Worm (Caenorhabditis elegans) whole organism, L4 larva: ENCODE data around the gene str-158.

Experiments used
- F10B5.3 ChIP-seq: sonication (generic microtip); optimal IDR thresholded peaks from 2 replicates; lab custom pipeline; 2016; ENCODE audit warnings: mild to moderate bottlenecking, missing genetic modification characterization, missing compliant biosample characterization
- F26F4.8 ChIP-seq: fragments of 200-800 bp; sonication (Bioruptor generic); conservative IDR thresholded peaks from 2 replicates; pipeline ENCODE4 v1.3.6; 2022; ENCODE audit warnings: missing genetic modification characterization, missing compliant biosample characterization
- Y48G9A.11 ChIP-seq: fragments of 200-800 bp; sonication (Bioruptor generic); IDR thresholded peaks from 2 replicates; pipeline ENCODE4 v1.3.6; 2022; ENCODE audit warnings: missing genetic modification reagents, missing genetic modification characterization, missing compliant biosample characterization
- ZK546.5 ChIP-seq, 2 experiments: sonication (generic microtip); optimal IDR thresholded peaks; 2 replicates each; lab custom pipeline; 2017; ENCODE audit warnings: missing biosample characterization in 2 of 2, missing genetic modification characterization in 2 of 2
- aly-2 ChIP-seq: sonication (generic microtip); optimal IDR thresholded peaks from 2 replicates; lab custom pipeline; 2018; ENCODE audit warnings: missing biosample characterization, missing genetic modification characterization
- arid-1 ChIP-seq: fragments of 200-800 bp; sonication (Bioruptor generic); conservative IDR thresholded peaks from 2 replicates; pipeline ENCODE4 v1.3.6; 2022; ENCODE audit warnings: missing genetic modification reagents, missing genetic modification characterization, missing compliant biosample characterization
- ceh-28 ChIP-seq: fragments of 150-350 bp; optimal IDR thresholded peaks from 2 replicates; lab custom pipeline; 2014; ENCODE audit warnings: missing biosample characterization, missing genetic modification reagents, missing genetic modification characterization
- ceh-32 ChIP-seq: sonication (generic microtip); optimal IDR thresholded peaks from 2 replicates; lab custom pipeline; 2016; ENCODE audit warnings: mild to moderate bottlenecking, missing genetic modification characterization, missing compliant biosample characterization; ENCODE audit not compliant: poor library complexity
- ceh-62 ChIP-seq: sonication (generic microtip); optimal IDR thresholded peaks from 2 replicates; lab custom pipeline; 2017; ENCODE audit warnings: missing biosample characterization, missing genetic modification characterization
- ces-1 ChIP-seq: fragments of 150-350 bp; sonication (generic microtip); optimal IDR thresholded peaks from 4 replicates; lab custom pipeline; 2014; ENCODE audit warnings: missing biosample characterization, missing genetic modification reagents, missing genetic modification characterization
- daf-8 ChIP-seq: fragments of 200-800 bp; sonication (Bioruptor generic); IDR thresholded peaks from 2 replicates; pipeline ENCODE4 v1.3.6; 2022; ENCODE audit warnings: missing genetic modification characterization, missing compliant biosample characterization
- dmd-6 ChIP-seq: fragments of 200-800 bp; sonication (Bioruptor generic); IDR thresholded peaks from 2 replicates; pipeline ENCODE4 v1.3.6; 2022; ENCODE audit warnings: missing genetic modification reagents, missing genetic modification characterization, missing compliant biosample characterization
- dmd-8 ChIP-seq: fragments of 200-800 bp; sonication (Bioruptor generic); IDR thresholded peaks from 2 replicates; pipeline ENCODE4 v1.3.6; 2022; ENCODE audit warnings: missing genetic modification characterization, missing compliant biosample characterization
- dmd-9 ChIP-seq: fragments of 200-800 bp; sonication (Bioruptor generic); IDR thresholded peaks from 2 replicates; pipeline ENCODE4 v1.3.6; 2022; ENCODE audit warnings: missing genetic modification reagents, missing genetic modification characterization, missing compliant biosample characterization
- duxl-1 ChIP-seq: sonication (generic microtip); optimal IDR thresholded peaks from 2 replicates; lab custom pipeline; 2016; ENCODE audit warnings: mild to moderate bottlenecking, missing genetic modification characterization, moderate library complexity, missing compliant biosample characterization; ENCODE audit not compliant: poor library complexity
- egl-27 ChIP-seq: sonication (generic microtip); optimal IDR thresholded peaks from 3 replicates; lab custom pipeline; 2017; ENCODE audit warnings: missing biosample characterization, missing genetic modification reagents, missing genetic modification characterization
- hmg-1.1 ChIP-seq: fragments of 200-800 bp; sonication (Bioruptor generic); IDR thresholded peaks from 2 replicates; pipeline ENCODE4 v1.3.6; 2022; ENCODE audit warnings: missing genetic modification reagents, missing genetic modification characterization, missing compliant biosample characterization
- lim-7 ChIP-seq: fragments of 200-800 bp; sonication (Bioruptor generic); IDR thresholded peaks from 2 replicates; pipeline ENCODE4 v1.3.6; 2022; ENCODE audit warnings: missing genetic modification characterization, missing compliant biosample characterization
- lin-13 ChIP-seq: fragments of 150-350 bp; optimal IDR thresholded peaks from 2 replicates; lab custom pipeline; 2014; ENCODE audit warnings: missing biosample characterization, missing genetic modification reagents, missing genetic modification characterization
- lin-15B ChIP-seq: fragments of 150-350 bp; sonication (generic microtip); optimal IDR thresholded peaks from 3 replicates; lab custom pipeline; 2014; ENCODE audit warnings: missing biosample characterization, missing genetic modification characterization
- lir-3 ChIP-seq: sonication (generic microtip); optimal IDR thresholded peaks from 2 replicates; lab custom pipeline; 2016; ENCODE audit warnings: mild to moderate bottlenecking, missing genetic modification characterization, missing compliant biosample characterization
- madf-5 ChIP-seq, 2 experiments: fragments of 200-800 bp; sonication (Bioruptor generic); IDR thresholded peaks; 2 replicates each; pipeline ENCODE4 v1.3.6; 2022; ENCODE audit warnings: missing compliant biosample characterization in 2 of 2, missing genetic modification characterization in 2 of 2
- mxl-2 ChIP-seq: fragments of 200-800 bp; sonication (Bioruptor generic); conservative IDR thresholded peaks from 2 replicates; pipeline ENCODE4 v1.3.6; 2022; ENCODE audit warnings: missing genetic modification reagents, missing genetic modification characterization, missing compliant biosample characterization
- nhr-111 ChIP-seq: fragments of 200-800 bp; sonication (Bioruptor generic); optimal IDR thresholded peaks from 2 replicates; lab custom pipeline; 2018; ENCODE audit warnings: mild to moderate bottlenecking, missing genetic modification characterization, missing compliant biosample characterization
- nhr-237 ChIP-seq: sonication (generic microtip); optimal IDR thresholded peaks from 2 replicates; lab custom pipeline; 2017; ENCODE audit warnings: missing biosample characterization, missing genetic modification characterization
- nhr-28 ChIP-seq: fragments of 150-350 bp; optimal IDR thresholded peaks from 2 replicates; lab custom pipeline; 2014; ENCODE audit warnings: missing biosample characterization, missing genetic modification characterization
- nhr-41 ChIP-seq: fragments of 200-800 bp; sonication (Bioruptor generic); IDR thresholded peaks from 2 replicates; pipeline ENCODE4 v1.3.6; 2022; ENCODE audit warnings: missing genetic modification reagents, missing genetic modification characterization, missing compliant biosample characterization
- nhr-48 ChIP-seq: sonication (generic microtip); optimal IDR thresholded peaks from 2 replicates; lab custom pipeline; 2016; ENCODE audit warnings: mild to moderate bottlenecking, missing genetic modification characterization, missing compliant biosample characterization
- nhr-76 ChIP-seq: fragments of 150-350 bp; optimal IDR thresholded peaks from 2 replicates; lab custom pipeline; 2014; ENCODE audit warnings: missing biosample characterization, missing genetic modification characterization
- nhr-77 ChIP-seq: fragments of 150-350 bp; optimal IDR thresholded peaks from 2 replicates; lab custom pipeline; 2014; ENCODE audit warnings: missing biosample characterization, missing genetic modification characterization
- php-3 ChIP-seq: fragments of 200-800 bp; sonication (Bioruptor generic); IDR thresholded peaks from 2 replicates; pipeline ENCODE4 v1.3.6; 2022; ENCODE audit warnings: missing genetic modification reagents, missing genetic modification characterization, missing compliant biosample characterization
- pqm-1 ChIP-seq: sonication (generic microtip); optimal IDR thresholded peaks from 2 replicates; lab custom pipeline; 2017; ENCODE audit warnings: missing biosample characterization, missing genetic modification characterization
- snpc-1.2 ChIP-seq: fragments of 200-800 bp; sonication (Bioruptor generic); IDR thresholded peaks from 2 replicates; pipeline ENCODE4 v1.3.6; 2022; ENCODE audit warnings: missing genetic modification reagents, missing genetic modification characterization, missing compliant biosample characterization
- snpc-4 ChIP-seq: fragments of 150-350 bp; optimal IDR thresholded peaks from 2 replicates; lab custom pipeline; 2014; ENCODE audit warnings: missing biosample characterization, missing genetic modification characterization
- spr-3 ChIP-seq: fragments of 200-800 bp; sonication (Bioruptor generic); optimal IDR thresholded peaks from 2 replicates; lab custom pipeline; 2018; ENCODE audit warnings: mild to moderate bottlenecking, missing genetic modification characterization, missing compliant biosample characterization
- tag-97 ChIP-seq: fragments of 200-800 bp; sonication (Bioruptor generic); IDR thresholded peaks from 2 replicates; pipeline ENCODE4 v1.3.6; 2022; ENCODE audit warnings: missing genetic modification characterization, missing compliant biosample characterization
- tra-1 ChIP-seq: fragments of 200-800 bp; sonication (Bioruptor generic); IDR thresholded peaks from 2 replicates; pipeline ENCODE4 v1.3.6; 2022; ENCODE audit warnings: missing genetic modification reagents, missing genetic modification characterization, missing compliant biosample characterization

The str-158 gene

DNA sequence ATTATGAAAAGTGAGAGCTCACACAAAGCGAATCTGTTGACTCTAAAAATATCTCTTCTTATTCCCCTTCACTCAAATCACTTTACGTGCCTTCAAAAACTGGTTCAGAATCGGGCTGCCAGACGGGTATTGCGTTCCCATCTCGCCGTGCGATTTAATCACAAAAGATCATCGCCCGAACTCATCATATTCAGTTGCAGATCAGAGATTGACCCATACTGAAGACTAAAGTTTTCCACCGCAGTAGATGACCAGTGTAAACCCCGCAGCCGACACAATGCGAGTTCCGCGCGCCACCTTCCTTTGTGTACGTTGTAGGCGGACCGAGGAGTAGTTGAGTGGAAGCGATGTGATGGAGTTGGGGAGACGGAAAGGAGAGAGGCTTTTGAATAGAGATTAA lies 37.2 kb upstream of the str-158 start (continued):
- TF ChIP-seq duxl-1 (tag; lab: Kevin White, UChicago) (peak; percentile 43), ZK546.5 (tag; optimal IDR thresholded peaks at IDR 0.05; lab: Kevin White, UChicago) (no peak), snpc-4 (tag; lab: Kevin White, UChicago) (peak; percentile 89), nhr-77 (tag; lab: Kevin White, UChicago) (no peak)

DNA sequence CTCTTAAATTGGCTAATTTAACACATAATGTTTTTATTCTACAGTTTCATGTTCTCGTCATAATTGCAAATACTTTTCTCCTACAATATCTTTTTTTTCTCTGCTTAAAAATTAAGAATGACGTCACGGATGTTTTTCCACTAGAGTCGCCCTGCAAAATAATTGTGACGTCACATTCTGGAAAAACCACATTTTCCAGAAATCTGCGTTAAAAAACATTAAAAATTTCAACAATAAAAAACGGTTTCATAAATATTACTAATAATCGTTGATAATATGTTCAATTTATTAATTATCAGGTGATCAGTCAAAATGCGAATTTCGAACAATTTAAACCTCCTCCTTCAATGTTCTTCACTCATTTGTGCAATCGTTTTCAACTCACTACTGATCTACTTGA lies 33.9 kb upstream of the str-158 start, which contains the start of gene str-166:
TSS of gene str-166 (plus strand) at position 301 of the 400 bp plus-strand sequence.
- TF ChIP-seq nhr-48 (no peak), Y48G9A.11 (no peak), lin-13 (no peak), lin-15B (no peak), lir-3 (tag; lab: Kevin White, UChicago) (no peak), nhr-28 (tag; lab: Kevin White, UChicago) (no peak), ceh-62 (no peak), spr-3 (GFP tag; lab: Kevin White, UChicago) (no peak), ces-1 (GFP tag; lab: Kevin White, UChicago) (no peak), ceh-28 (no peak), aly-2 (tag; lab: Kevin White, UChicago) (no peak), daf-8 (GFP tag; lab: Robert Waterston, UW) (no peak), duxl-1 (tag; lab: Kevin White, UChicago) (no peak), tag-97 (GFP tag; lab: Robert Waterston, UW) (no peak), ceh-32 (tag; lab: Kevin White, UChicago) (no peak), madf-5 (GFP tag; IDR thresholded peaks at IDR 0.05; lab: Robert Waterston, UW) (no peak)

- TF ChIP-seq ZK546.5 (tag; optimal IDR thresholded peaks at IDR 0.05; lab: Kevin White, UChicago) (no peak), snpc-1.2 (GFP tag; lab: Robert Waterston, UW) (peak; percentile 96), arid-1 (GFP tag; lab: Robert Waterston, UW) (no peak), tra-1 (GFP tag; lab: Robert Waterston, UW) (no peak), nhr-76 (no peak), duxl-1 (tag; lab: Kevin White, UChicago) (no peak), ceh-28 (no peak), dmd-9 (GFP tag; lab: Robert Waterston, UW) (no peak), F26F4.8 (GFP tag; lab: Robert Waterston, UW) (peak; percentile 66; the same call in 1 of the 2 replicates)
Measured at ce11 chrIV:4885435-4885834, 32.4 kb upstream of the str-158 start.

- TF ChIP-seq pqm-1 (tag; lab: Kevin White, UChicago) (no peak), nhr-41 (GFP tag; lab: Robert Waterston, UW) (no peak), hmg-1.1 (GFP tag; lab: Robert Waterston, UW) (no peak), dmd-9 (GFP tag; lab: Robert Waterston, UW) (no peak), dmd-6 (no peak), mxl-2 (no peak), dmd-8 (no peak), aly-2 (tag; lab: Kevin White, UChicago) (no peak), nhr-111 (no peak), egl-27 (tag; lab: Kevin White, UChicago) (no peak), ceh-28 (no peak), nhr-237 (no peak), F10B5.3 (tag; lab: Kevin White, UChicago) (no peak), lim-7 (GFP tag; lab: Robert Waterston, UW) (no peak), php-3 (GFP tag; lab: Robert Waterston, UW) (no peak)
- TF ChIP-seq, all 104 proteins: peak for 0
Measured at ce11 chrIV:4887258-4887657, 30.6 kb upstream of the str-158 start, which contains the start of gene T08B6.1. TSS of gene T08B6.1 (minus strand) at chrIV:4887358.
